Fruit fly (Drosophila melanogaster) whole organism, embryonic: ENCODE results near the gene CG14105.

Experiments used
- BEAF-32 ChIP-seq: fragments of 200-800 bp; sonication (Bioruptor generic); optimal IDR thresholded peaks from 3 replicates; lab custom pipeline; 2017; ENCODE audit warnings: missing biosample characterization, missing genetic modification characterization, mild to moderate bottlenecking, moderate library complexity, missing genetic modification reagents
- Bteb2 ChIP-seq: fragments of 200-800 bp; sonication (Bioruptor generic); optimal IDR thresholded peaks from 2 replicates; lab custom pipeline; 2016; ENCODE audit warnings: missing biosample characterization, missing genetic modification characterization
- CG10462 ChIP-seq: fragments of 200-800 bp; sonication (Bioruptor generic); optimal IDR thresholded peaks from 2 replicates; lab custom pipeline; 2016; ENCODE audit warnings: missing biosample characterization, missing genetic modification characterization
- CG13296 ChIP-seq: fragments of 200-800 bp; sonication (Bioruptor generic); optimal IDR thresholded peaks from 3 replicates; lab custom pipeline; 2018; ENCODE audit warnings: missing biosample characterization, mild to moderate bottlenecking, missing genetic modification characterization
- CG14014 ChIP-seq: fragments of 200-800 bp; sonication (Bioruptor generic); IDR thresholded peaks from 2 replicates; pipeline ENCODE4 v1.3.6; 2022; ENCODE audit warnings: missing biosample characterization, missing genetic modification characterization
- CG15514 ChIP-seq: fragments of 200-800 bp; sonication (Bioruptor generic); optimal IDR thresholded peaks from 3 replicates; lab custom pipeline; 2017; ENCODE audit warnings: missing biosample characterization, missing genetic modification characterization, mild to moderate bottlenecking, moderate library complexity, missing genetic modification reagents
- CG1603 ChIP-seq: fragments of 200-800 bp; sonication (Bioruptor generic); optimal IDR thresholded peaks from 2 replicates; lab custom pipeline; 2019; ENCODE audit warnings: missing biosample characterization, mild to moderate bottlenecking, missing genetic modification characterization, moderate library complexity
- CG2678 ChIP-seq: fragments of 200-800 bp; sonication (Bioruptor generic); optimal IDR thresholded peaks from 3 replicates; lab custom pipeline; 2019; ENCODE audit warnings: missing biosample characterization, mild to moderate bottlenecking, missing genetic modification characterization, moderate library complexity
- CG3163 ChIP-seq: fragments of 200-800 bp; sonication (Bioruptor generic); optimal IDR thresholded peaks from 3 replicates; lab custom pipeline; 2016; ENCODE audit warnings: missing biosample characterization, missing genetic modification characterization
- CG33557 ChIP-seq: fragments of 200-800 bp; sonication (Bioruptor generic); optimal IDR thresholded peaks from 2 replicates; lab custom pipeline; 2019; ENCODE audit warnings: missing biosample characterization, mild to moderate bottlenecking, missing genetic modification characterization, moderate library complexity
- CG6175 ChIP-seq: fragments of 200-800 bp; sonication (Bioruptor generic); IDR thresholded peaks from 3 replicates; pipeline ENCODE4 v1.3.6; 2022; ENCODE audit warnings: missing biosample characterization, missing genetic modification characterization
- CG7372 ChIP-seq: fragments of 200-800 bp; sonication (Bioruptor generic); IDR thresholded peaks from 2 replicates; pipeline ENCODE4 v1.3.6; 2022; ENCODE audit warnings: missing biosample characterization, missing genetic modification characterization
- CG7963 ChIP-seq: fragments of 200-800 bp; sonication (Bioruptor generic); IDR thresholded peaks from 3 replicates; pipeline ENCODE4 v1.3.6; 2022; ENCODE audit warnings: missing biosample characterization, missing genetic modification characterization; ENCODE audit not compliant: partially characterized antibody
- CG8281 ChIP-seq: fragments of 200-800 bp; sonication (Bioruptor generic); optimal IDR thresholded peaks from 2 replicates; lab custom pipeline; 2018; ENCODE audit warnings: missing biosample characterization, mild to moderate bottlenecking, missing genetic modification characterization, moderate library complexity
- D19B ChIP-seq: fragments of 200-800 bp; sonication (Bioruptor generic); optimal IDR thresholded peaks from 2 replicates; lab custom pipeline; 2017; ENCODE audit warnings: missing biosample characterization, mild to moderate bottlenecking, missing genetic modification characterization
- Deaf1 ChIP-seq: fragments of 200-800 bp; optimal IDR thresholded peaks from 3 replicates; lab custom pipeline; 2019; ENCODE audit warnings: missing biosample characterization, mild to moderate bottlenecking, missing genetic modification characterization, moderate library complexity
- Dll ChIP-seq: fragments of 200-800 bp; sonication (Bioruptor generic); IDR thresholded peaks from 4 replicates; pipeline ENCODE4 v1.3.6; 2022; ENCODE audit warnings: missing biosample characterization, missing genetic modification characterization; ENCODE audit not compliant: partially characterized antibody
- Doc2 ChIP-seq: fragments of 200-800 bp; sonication (Bioruptor generic); IDR thresholded peaks from 2 replicates; pipeline ENCODE4 v1.3.6; 2022; ENCODE audit warnings: missing biosample characterization, missing genetic modification characterization
- Dp ChIP-seq: fragments of 200-800 bp; sonication (Bioruptor generic); optimal IDR thresholded peaks from 2 replicates; lab custom pipeline; 2018; ENCODE audit warnings: missing biosample characterization, mild to moderate bottlenecking, missing genetic modification characterization, moderate library complexity
- E2f1 ChIP-seq: fragments of 200-800 bp; sonication (Bioruptor generic); IDR thresholded peaks from 2 replicates; pipeline ENCODE4 v1.3.6; 2022; ENCODE audit warnings: missing biosample characterization, missing genetic modification characterization
- Ets97D ChIP-seq: fragments of 200-800 bp; sonication (Bioruptor generic); optimal IDR thresholded peaks from 3 replicates; lab custom pipeline; 2016; ENCODE audit warnings: missing biosample characterization, missing genetic modification characterization
- Fer3 ChIP-seq: fragments of 200-800 bp; sonication (Bioruptor generic); optimal IDR thresholded peaks from 2 replicates; lab custom pipeline; 2018; ENCODE audit warnings: missing biosample characterization, mild to moderate bottlenecking, missing genetic modification characterization, moderate library complexity
- Gug ChIP-seq: fragments of 200-800 bp; sonication (Bioruptor generic); IDR thresholded peaks from 4 replicates; pipeline ENCODE4 v1.3.6; 2022; ENCODE audit warnings: missing biosample characterization, missing genetic modification characterization
- HLH3B ChIP-seq: fragments of 200-800 bp; sonication (Bioruptor generic); IDR thresholded peaks from 2 replicates; pipeline ENCODE4 v1.3.6; 2022; ENCODE audit warnings: missing biosample characterization, missing genetic modification characterization
- MBD-R2 ChIP-seq: fragments of 200-800 bp; sonication (Bioruptor generic); IDR thresholded peaks from 2 replicates; pipeline ENCODE4 v1.3.6; 2022; ENCODE audit warnings: missing biosample characterization, missing genetic modification characterization
- YL-1 ChIP-seq: fragments of 200-800 bp; sonication (Bioruptor generic); optimal IDR thresholded peaks from 3 replicates; lab custom pipeline; 2017; ENCODE audit warnings: missing biosample characterization, mild to moderate bottlenecking, missing genetic modification characterization
- amos ChIP-seq: fragments of 200-800 bp; sonication (Bioruptor generic); IDR thresholded peaks from 2 replicates; pipeline ENCODE4 v1.3.6; 2022; ENCODE audit warnings: missing biosample characterization, missing genetic modification characterization; ENCODE audit not compliant: partially characterized antibody
- bowl ChIP-seq: fragments of 200-800 bp; sonication (Bioruptor generic); IDR thresholded peaks from 2 replicates; pipeline ENCODE4 v1.3.6; 2022; ENCODE audit warnings: missing biosample characterization, missing genetic modification characterization
- cad ChIP-seq: fragments of >200 bp; optimal IDR thresholded peaks from 2 replicates; lab custom pipeline; 2017; ENCODE audit warnings: missing biosample characterization, missing genetic modification characterization
- caup ChIP-seq: fragments of 200-800 bp; sonication (Bioruptor generic); optimal IDR thresholded peaks from 3 replicates; lab custom pipeline; 2017; ENCODE audit warnings: missing biosample characterization, mild to moderate bottlenecking, missing genetic modification characterization, moderate library complexity; ENCODE audit not compliant: severe bottlenecking
- eve ChIP-seq, 2 experiments: fragments of >200 bp; optimal IDR thresholded peaks; 2 replicates each; lab custom pipeline; 2017; ENCODE audit warnings: missing biosample characterization in 2 of 2, missing genetic modification characterization in 2 of 2
- fd102C ChIP-seq: fragments of 200-800 bp; sonication (Bioruptor generic); optimal IDR thresholded peaks from 2 replicates; lab custom pipeline; 2018; ENCODE audit warnings: missing biosample characterization, mild to moderate bottlenecking, missing genetic modification characterization, moderate library complexity
- fru ChIP-seq: fragments of >200 bp; optimal IDR thresholded peaks from 2 replicates; lab custom pipeline; 2017
- hbn ChIP-seq: fragments of 200-800 bp; sonication (Bioruptor generic); IDR thresholded peaks from 2 replicates; pipeline ENCODE4 v1.3.6; 2022; ENCODE audit warnings: missing biosample characterization, missing genetic modification characterization; ENCODE audit not compliant: partially characterized antibody
- her ChIP-seq: fragments of 200-800 bp; sonication (Bioruptor generic); optimal IDR thresholded peaks from 2 replicates; lab custom pipeline; 2016; ENCODE audit warnings: missing biosample characterization, missing genetic modification characterization
- jigr1 ChIP-seq: fragments of 200-800 bp; sonication (Bioruptor generic); IDR thresholded peaks from 3 replicates; pipeline ENCODE4 v1.3.6; 2022; ENCODE audit warnings: missing biosample characterization, missing genetic modification characterization
- jing ChIP-seq: fragments of 200-800 bp; sonication (Bioruptor generic); optimal IDR thresholded peaks from 2 replicates; lab custom pipeline; 2018; ENCODE audit warnings: missing biosample characterization, mild to moderate bottlenecking, missing genetic modification characterization
- lola ChIP-seq, 3 experiments: fragments of >200 bp in 2 of 3; fragments of 200-800 bp in 1 of 3; sonication (Bioruptor generic) in 1 of 3; optimal IDR thresholded peaks; 2 replicates each; lab custom pipeline; 2017 to 2019; ENCODE audit warnings: missing biosample characterization in 3 of 3, missing genetic modification characterization in 3 of 3, mild to moderate bottlenecking in 1 of 3, moderate library complexity in 1 of 3
- luna ChIP-seq: fragments of 200-800 bp; sonication (Bioruptor generic); optimal IDR thresholded peaks from 2 replicates; lab custom pipeline; 2016; ENCODE audit warnings: missing biosample characterization, missing genetic modification characterization
- mirr ChIP-seq: fragments of 200-800 bp; sonication (Bioruptor generic); optimal IDR thresholded peaks from 3 replicates; lab custom pipeline; 2018; ENCODE audit warnings: missing biosample characterization, mild to moderate bottlenecking, missing genetic modification characterization
- nerfin-1 ChIP-seq: fragments of 200-800 bp; sonication (Bioruptor generic); optimal IDR thresholded peaks from 3 replicates; lab custom pipeline; 2019; ENCODE audit warnings: missing biosample characterization, mild to moderate bottlenecking, missing genetic modification characterization, moderate library complexity
- nmo ChIP-seq: fragments of 200-800 bp; sonication (Bioruptor generic); optimal IDR thresholded peaks from 2 replicates; lab custom pipeline; 2018; ENCODE audit warnings: missing biosample characterization, mild to moderate bottlenecking, missing genetic modification characterization, moderate library complexity
- pzg ChIP-seq: fragments of 200-800 bp; sonication (Bioruptor generic); optimal IDR thresholded peaks from 3 replicates; lab custom pipeline; 2018; ENCODE audit warnings: missing biosample characterization, mild to moderate bottlenecking, missing genetic modification characterization, moderate library complexity
- schlank ChIP-seq: fragments of 200-800 bp; sonication (Bioruptor generic); optimal IDR thresholded peaks from 2 replicates; lab custom pipeline; 2018; ENCODE audit warnings: missing biosample characterization, mild to moderate bottlenecking, missing genetic modification characterization
- sima ChIP-seq: fragments of 200-800 bp; sonication (Bioruptor generic); optimal IDR thresholded peaks from 2 replicates; lab custom pipeline; 2016; ENCODE audit warnings: missing biosample characterization, missing genetic modification characterization
- stc ChIP-seq: fragments of 200-800 bp; sonication (Bioruptor generic); IDR thresholded peaks from 2 replicates; pipeline ENCODE4 v1.3.6; 2022; ENCODE audit warnings: missing biosample characterization, missing genetic modification characterization
- stwl ChIP-seq: fragments of 200-800 bp; sonication (Bioruptor generic); optimal IDR thresholded peaks from 3 replicates; lab custom pipeline; 2018; ENCODE audit warnings: missing biosample characterization, mild to moderate bottlenecking, missing genetic modification characterization, moderate library complexity
- tna ChIP-seq: fragments of 200-800 bp; sonication (Bioruptor generic); IDR thresholded peaks from 2 replicates; pipeline ENCODE4 v1.3.6; 2022; ENCODE audit warnings: missing biosample characterization, missing genetic modification characterization; ENCODE audit not compliant: partially characterized antibody
- zen ChIP-seq: fragments of 200-800 bp; sonication (Bioruptor generic); optimal IDR thresholded peaks from 3 replicates; lab custom pipeline; 2018; ENCODE audit warnings: missing biosample characterization, mild to moderate bottlenecking, missing genetic modification characterization, moderate library complexity
- zfh2 ChIP-seq: fragments of 200-800 bp; sonication (Bioruptor generic); optimal IDR thresholded peaks from 2 replicates; lab custom pipeline; 2016; ENCODE audit warnings: missing biosample characterization, missing genetic modification characterization

Gene CG14105

dm6 chr3L:13387608-13388007, 38.9 kb downstream of the CG14105 start, which contains the start of gene CG10171 (continued):
- peak; percentile 49; the same call in 1 of the 3 replicates for TF ChIP-seq jigr1
- no peak for TF ChIP-seq CG2678
- TF ChIP-seq sima (GFP tag; lab: Kevin White, UChicago): no peak
- TF ChIP-seq Deaf1 (tag; lab: Kevin White, UChicago): no peak
- peak; percentile 85 for TF ChIP-seq stwl
- TF ChIP-seq MBD-R2: peak; percentile 97
- TF ChIP-seq caup (GFP tag; lab: Kevin White, UChicago): no peak
- TF ChIP-seq fd102C (GFP tag; lab: Kevin White, UChicago): no peak
- TF ChIP-seq cad (GFP tag; lab: Kevin White, UChicago): peak; percentile 26
- peak; percentile 35; the same call in 1 of the 2 replicates for TF ChIP-seq amos
- TF ChIP-seq CG13296 (GFP tag; lab: Kevin White, UChicago): no peak
- TF ChIP-seq her (GFP tag; lab: Kevin White, UChicago): no peak
- no peak for TF ChIP-seq zfh2
- 0 out of 3 replicates have a peak, but pooled peaks have one; percentile 19 for TF ChIP-seq CG7963 (GFP tag; lab: Robert Waterston, UW)
- TF ChIP-seq HLH3B: no peak
- peak; percentile 21 for TF ChIP-seq BEAF-32 (GFP tag; lab: Kevin White, UChicago)
- TF ChIP-seq CG6175 (GFP tag; lab: Robert Waterston, UW): no peak
- TF ChIP-seq zen (tag; lab: Kevin White, UChicago): no peak
- TF ChIP-seq E2f1 (GFP tag; lab: Robert Waterston, UW): 0 out of 2 replicates have a peak, but pooled peaks have one; percentile 6
- TF ChIP-seq CG14014 (GFP tag; lab: Robert Waterston, UW): no peak
- TF ChIP-seq hbn: no peak
- TF ChIP-seq mirr (GFP tag; lab: Kevin White, UChicago): no peak
- peak; percentile 36; the same call in 2 of the 4 replicates for TF ChIP-seq Dll
- peak; percentile 53 for TF ChIP-seq Ets97D (GFP tag; lab: Kevin White, UChicago)
- no peak for TF ChIP-seq jing
- TF ChIP-seq Gug: no peak
- TF ChIP-seq fru (lab: Kevin White, UChicago): no peak
- TF ChIP-seq CG33557 (GFP tag; lab: Kevin White, UChicago): no peak
- no peak for TF ChIP-seq lola (GFP tag; optimal IDR thresholded peaks at IDR 0.05; lab: Kevin White, UChicago)
- no peak for TF ChIP-seq nerfin-1
- no peak for TF ChIP-seq Doc2 (GFP tag; lab: Robert Waterston, UW)
- TF ChIP-seq CG3163 (GFP tag; lab: Kevin White, UChicago): no peak
- no peak for TF ChIP-seq Fer3 (tag; lab: Kevin White, UChicago)
- no peak for TF ChIP-seq CG7372
- no peak for TF ChIP-seq eve (GFP tag; optimal IDR thresholded peaks at IDR 0.05; lab: Kevin White, UChicago)
- peak; percentile 44; the same call in 1 of the 2 replicates for TF ChIP-seq tna (GFP tag; lab: Robert Waterston, UW)
- TF ChIP-seq pzg: peak; percentile 59
- peak; percentile 67 for TF ChIP-seq Dp (GFP tag; lab: Kevin White, UChicago)
- peak; percentile 46 for TF ChIP-seq YL-1 (GFP tag; lab: Kevin White, UChicago)
- no peak for TF ChIP-seq CG15514 (GFP tag; lab: Kevin White, UChicago)
- no peak for TF ChIP-seq luna (GFP tag; lab: Kevin White, UChicago)
- peak; percentile 1 for TF ChIP-seq nmo (GFP tag; lab: Kevin White, UChicago)
- TF ChIP-seq Bteb2: no peak
- TF ChIP-seq stc (GFP tag; lab: Robert Waterston, UW): no peak
- no peak for TF ChIP-seq D19B (GFP tag; lab: Kevin White, UChicago)
- peak; percentile 49 for TF ChIP-seq CG1603 (tag; lab: Kevin White, UChicago)
- no peak for TF ChIP-seq schlank (tag; lab: Kevin White, UChicago)
- TF ChIP-seq bowl: no peak
- TF ChIP-seq CG10462: no peak
- TF ChIP-seq CG8281: no peak
